Worm (Caenorhabditis elegans): ENCODE results near the gene K12H4.3.

DNA sequence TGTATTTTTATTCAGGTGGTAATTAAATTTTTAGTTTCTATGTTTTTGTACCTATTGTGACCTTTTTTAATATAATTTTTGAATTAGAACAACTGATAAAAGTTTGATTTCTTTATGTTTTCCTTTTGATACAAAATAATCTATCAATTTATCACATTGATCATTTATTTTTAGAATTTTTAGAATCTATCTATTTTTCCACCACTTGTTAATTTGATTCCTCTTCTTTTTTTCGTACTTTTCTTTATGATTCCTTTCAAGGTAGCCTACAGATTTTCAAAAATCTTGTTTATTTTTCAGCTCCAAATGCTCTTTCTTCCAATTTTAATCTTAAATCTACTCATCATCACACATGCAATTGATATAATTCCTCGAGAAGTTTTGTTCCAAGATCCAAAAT is 7.9 kb upstream of the K12H4.3 start, which contains the start of gene dpf-6:
- TF ChIP-seq ceh-43 (GFP tag; optimal IDR thresholded peaks at IDR 0.05): no peak
- TF ChIP-seq bed-3 (GFP tag; optimal IDR thresholded peaks at IDR 0.05): no peak
- TF ChIP-seq unc-39 (tag; optimal IDR thresholded peaks at IDR 0.05): no peak
- TF ChIP-seq lsy-2 (tag; optimal IDR thresholded peaks at IDR 0.05): no peak
- TF ChIP-seq sptf-1 (tag; optimal IDR thresholded peaks at IDR 0.05): no peak
